Fruit fly (Drosophila melanogaster) whole organism, embryonic: ENCODE data around the gene BomT3.

Experiments
- Abd-B ChIP-seq: fragments of 200-800 bp; sonication (Bioruptor generic); optimal IDR thresholded peaks from 2 replicates; lab custom pipeline; 2018; ENCODE audit warnings: missing biosample characterization, mild to moderate bottlenecking, missing genetic modification characterization, moderate library complexity
- Asciz ChIP-seq: fragments of 200-800 bp; sonication (Bioruptor generic); optimal IDR thresholded peaks from 2 replicates; lab custom pipeline; 2017; ENCODE audit warnings: missing biosample characterization, mild to moderate bottlenecking, missing genetic modification characterization, missing genetic modification reagents
- Atf6 ChIP-seq: fragments of 200-800 bp; sonication (Bioruptor generic); IDR thresholded peaks from 2 replicates; pipeline ENCODE4 v1.3.6; 2022; ENCODE audit warnings: missing biosample characterization, missing genetic modification characterization
- CG13296 ChIP-seq: fragments of 200-800 bp; sonication (Bioruptor generic); optimal IDR thresholded peaks from 3 replicates; lab custom pipeline; 2018; ENCODE audit warnings: missing biosample characterization, mild to moderate bottlenecking, missing genetic modification characterization
- CG13775 ChIP-seq: fragments of 200-800 bp; sonication (Bioruptor generic); optimal IDR thresholded peaks from 3 replicates; lab custom pipeline; 2017; ENCODE audit warnings: missing biosample characterization, mild to moderate bottlenecking, missing genetic modification characterization
- CG14860 ChIP-seq: fragments of 200-800 bp; sonication (Bioruptor generic); IDR thresholded peaks from 3 replicates; pipeline ENCODE4 v1.3.6; 2022; ENCODE audit warnings: missing biosample characterization, missing genetic modification characterization; ENCODE audit not compliant: partially characterized antibody
- CG15601 ChIP-seq: fragments of 200-800 bp; sonication (Bioruptor generic); optimal IDR thresholded peaks from 3 replicates; lab custom pipeline; 2019; ENCODE audit warnings: missing biosample characterization, mild to moderate bottlenecking, missing genetic modification characterization, moderate library complexity
- CG1603 ChIP-seq: fragments of 200-800 bp; sonication (Bioruptor generic); optimal IDR thresholded peaks from 2 replicates; lab custom pipeline; 2019; ENCODE audit warnings: missing biosample characterization, mild to moderate bottlenecking, missing genetic modification characterization, moderate library complexity
- CG16813 ChIP-seq: fragments of 200-800 bp; sonication (Bioruptor generic); IDR thresholded peaks from 3 replicates; pipeline ENCODE4 v1.3.6; 2022; ENCODE audit warnings: missing biosample characterization, missing genetic modification characterization; ENCODE audit not compliant: partially characterized antibody
- CG17568 ChIP-seq: fragments of 200-800 bp; sonication (Bioruptor generic); optimal IDR thresholded peaks from 2 replicates; lab custom pipeline; 2018; ENCODE audit warnings: missing biosample characterization, mild to moderate bottlenecking, missing genetic modification characterization, moderate library complexity
- CG18262 ChIP-seq: fragments of 200-800 bp; optimal IDR thresholded peaks from 3 replicates; lab custom pipeline; 2019; ENCODE audit warnings: missing biosample characterization, mild to moderate bottlenecking, missing genetic modification characterization, moderate library complexity
- CG2199 ChIP-seq: fragments of 200-800 bp; sonication (Bioruptor generic); IDR thresholded peaks from 3 replicates; pipeline ENCODE4 v1.3.6; 2022; ENCODE audit warnings: missing biosample characterization, missing genetic modification characterization
- CG31441 ChIP-seq: fragments of 200-800 bp; sonication (Bioruptor generic); IDR thresholded peaks from 2 replicates; pipeline ENCODE4 v1.3.6; 2022; ENCODE audit warnings: missing biosample characterization, missing genetic modification characterization
- CG3163 ChIP-seq: fragments of 200-800 bp; sonication (Bioruptor generic); optimal IDR thresholded peaks from 3 replicates; lab custom pipeline; 2016; ENCODE audit warnings: missing biosample characterization, missing genetic modification characterization
- CG4360 ChIP-seq: fragments of 200-800 bp; sonication (Bioruptor generic); IDR thresholded peaks from 2 replicates; pipeline ENCODE4 v1.3.6; 2022; ENCODE audit warnings: missing biosample characterization, missing genetic modification characterization
- CG4820 ChIP-seq: fragments of 200-800 bp; sonication (Bioruptor generic); optimal IDR thresholded peaks from 3 replicates; lab custom pipeline; 2016; ENCODE audit warnings: missing biosample characterization, missing genetic modification characterization
- CG5953 ChIP-seq: fragments of 200-800 bp; sonication (Bioruptor generic); IDR thresholded peaks from 2 replicates; pipeline ENCODE4 v1.3.6; 2022; ENCODE audit warnings: missing biosample characterization, missing genetic modification characterization
- CG8359 ChIP-seq: fragments of 200-800 bp; sonication (Bioruptor generic); optimal IDR thresholded peaks from 2 replicates; lab custom pipeline; 2017; ENCODE audit warnings: missing biosample characterization, mild to moderate bottlenecking, missing genetic modification characterization, borderline replicate concordance
- CG8765 ChIP-seq: fragments of 200-800 bp; sonication (Bioruptor generic); IDR thresholded peaks from 2 replicates; pipeline ENCODE4 v1.3.6; 2022; ENCODE audit warnings: missing biosample characterization, missing genetic modification characterization
- CG8924 ChIP-seq: fragments of 200-800 bp; optimal IDR thresholded peaks from 3 replicates; lab custom pipeline; 2019; ENCODE audit warnings: missing biosample characterization, mild to moderate bottlenecking, missing genetic modification characterization, moderate library complexity
- CG9876 ChIP-seq: fragments of 200-800 bp; sonication (Bioruptor generic); optimal IDR thresholded peaks from 2 replicates; lab custom pipeline; 2016; ENCODE audit warnings: missing biosample characterization, missing genetic modification characterization
- Deaf1 ChIP-seq: fragments of 200-800 bp; optimal IDR thresholded peaks from 3 replicates; lab custom pipeline; 2019; ENCODE audit warnings: missing biosample characterization, mild to moderate bottlenecking, missing genetic modification characterization, moderate library complexity
- Dfd ChIP-seq, 2 experiments: fragments of >200 bp; optimal IDR thresholded peaks; 2 replicates each; lab custom pipeline; 2017; ENCODE audit warnings: missing biosample characterization in 2 of 2, missing genetic modification characterization in 2 of 2
- Fer3 ChIP-seq: fragments of 200-800 bp; sonication (Bioruptor generic); optimal IDR thresholded peaks from 2 replicates; lab custom pipeline; 2018; ENCODE audit warnings: missing biosample characterization, mild to moderate bottlenecking, missing genetic modification characterization, moderate library complexity
- HLH4C ChIP-seq: fragments of 200-800 bp; sonication (Bioruptor generic); IDR thresholded peaks from 3 replicates; pipeline ENCODE4 v1.3.6; 2022; ENCODE audit warnings: missing biosample characterization, missing genetic modification characterization; ENCODE audit not compliant: partially characterized antibody
- Jarid2 ChIP-seq: fragments of 200-800 bp; sonication (Bioruptor generic); optimal IDR thresholded peaks from 3 replicates; lab custom pipeline; 2017; ENCODE audit warnings: mild to moderate bottlenecking, missing biosample characterization, missing genetic modification reagents, missing genetic modification characterization
- Med ChIP-seq: fragments of 200-800 bp; sonication (Bioruptor generic); peaks from one replicate; lab custom pipeline; 2016; ENCODE audit warnings: missing biosample characterization, missing genetic modification characterization, mild to moderate bottlenecking, inconsistent platforms, moderate library complexity
- Myb ChIP-seq: fragments of 200-800 bp; sonication (Bioruptor generic); optimal IDR thresholded peaks from 2 replicates; lab custom pipeline; 2016; ENCODE audit warnings: missing biosample characterization, missing genetic modification characterization
- Trl ChIP-seq, 3 experiments: fragments of >200 bp in 2 of 3; fragments of 200-800 bp in 1 of 3; sonication (Bioruptor generic) in 1 of 3; optimal IDR thresholded peaks; 2 replicates in 1 of 3; 3 replicates in 2 of 3; lab custom pipeline; 2016 to 2017; ENCODE audit warnings: missing biosample characterization in 1 of 3, missing genetic modification characterization in 1 of 3
- Usf ChIP-seq: fragments of 200-800 bp; sonication (Bioruptor generic); optimal IDR thresholded peaks from 2 replicates; lab custom pipeline; 2017; ENCODE audit warnings: missing genotype, missing biosample characterization, missing genetic modification characterization
- YL-1 ChIP-seq: fragments of 200-800 bp; sonication (Bioruptor generic); optimal IDR thresholded peaks from 3 replicates; lab custom pipeline; 2017; ENCODE audit warnings: missing biosample characterization, mild to moderate bottlenecking, missing genetic modification characterization
- amos ChIP-seq: fragments of 200-800 bp; sonication (Bioruptor generic); IDR thresholded peaks from 2 replicates; pipeline ENCODE4 v1.3.6; 2022; ENCODE audit warnings: missing biosample characterization, missing genetic modification characterization; ENCODE audit not compliant: partially characterized antibody
- bab2 ChIP-seq: fragments of 200-800 bp; sonication (Bioruptor generic); optimal IDR thresholded peaks from 2 replicates; lab custom pipeline; 2016; ENCODE audit warnings: missing biosample characterization, missing genetic modification characterization
- cad ChIP-seq: fragments of >200 bp; optimal IDR thresholded peaks from 2 replicates; lab custom pipeline; 2017; ENCODE audit warnings: missing biosample characterization, missing genetic modification characterization
- cg ChIP-seq: fragments of 200-800 bp; sonication (Bioruptor generic); optimal IDR thresholded peaks from 3 replicates; lab custom pipeline; 2019; ENCODE audit warnings: missing biosample characterization, mild to moderate bottlenecking, missing genetic modification characterization, moderate library complexity
- corto ChIP-seq: fragments of 200-800 bp; sonication (Bioruptor generic); optimal IDR thresholded peaks from 2 replicates; lab custom pipeline; 2016; ENCODE audit warnings: missing biosample characterization, mild to moderate bottlenecking, missing genetic modification characterization, moderate library complexity
- crol ChIP-seq: fragments of 200-800 bp; sonication (Bioruptor generic); IDR thresholded peaks from 2 replicates; pipeline ENCODE4 v1.3.6; 2022; ENCODE audit warnings: missing biosample characterization, missing genetic modification characterization
- lbe ChIP-seq: fragments of 200-800 bp; sonication (Bioruptor generic); optimal IDR thresholded peaks from 2 replicates; lab custom pipeline; 2016; ENCODE audit warnings: missing biosample characterization, mild to moderate bottlenecking, missing genetic modification characterization
- lov ChIP-seq, 2 experiments: fragments of 200-800 bp in 1 of 2; fragments of >200 bp in 1 of 2; sonication (Bioruptor generic) in 1 of 2; IDR thresholded peaks in 1 of 2; optimal IDR thresholded peaks in 1 of 2; 2 replicates in 1 of 2; 3 replicates in 1 of 2; pipeline versions ENCODE4 v1.3.6 to Lab custom; 2017 to 2022; ENCODE audit warnings: missing biosample characterization in 1 of 2, missing genetic modification characterization in 1 of 2
- pnt ChIP-seq: fragments of 200-800 bp; sonication (Bioruptor generic); optimal IDR thresholded peaks from 3 replicates; lab custom pipeline; 2016; ENCODE audit warnings: missing biosample characterization, missing genetic modification characterization
- sd ChIP-seq: fragments of 200-800 bp; sonication (Bioruptor generic); optimal IDR thresholded peaks from 3 replicates; lab custom pipeline; 2018; ENCODE audit warnings: missing biosample characterization, mild to moderate bottlenecking, missing genetic modification characterization, moderate library complexity
- sens ChIP-seq: fragments of 200-800 bp; sonication (Bioruptor generic); peaks from one replicate; lab custom pipeline; 2016; ENCODE audit warnings: missing biosample characterization, missing genetic modification characterization
- sr ChIP-seq: fragments of 200-800 bp; sonication (Bioruptor generic); IDR thresholded peaks from 3 replicates; pipeline ENCODE4 v1.3.6; 2022; ENCODE audit warnings: missing biosample characterization, missing genetic modification characterization
- ttk ChIP-seq: fragments of 200-800 bp; sonication (Bioruptor generic); IDR thresholded peaks from 2 replicates; pipeline ENCODE4 v2.1.2; 2022; ENCODE audit warnings: missing biosample characterization, missing genetic modification characterization
- vvl ChIP-seq: fragments of 200-800 bp; sonication (Bioruptor generic); IDR thresholded peaks from 2 replicates; pipeline ENCODE4 v1.3.6; 2022; ENCODE audit warnings: missing biosample characterization, missing genetic modification characterization
- yki ChIP-seq: fragments of >200 bp; optimal IDR thresholded peaks from 3 replicates; lab custom pipeline; 2018
- zen2 ChIP-seq: fragments of 200-800 bp; sonication (Bioruptor generic); IDR thresholded peaks from 3 replicates; pipeline ENCODE4 v1.3.6; 2022; ENCODE audit warnings: missing biosample characterization, missing genetic modification characterization; ENCODE audit not compliant: partially characterized antibody

Gene BomT3

dm6 chr3R:22042982-22043381, 43.2 kb downstream of the BomT3 start (continued):
- TF ChIP-seq Dfd (GFP tag; optimal IDR thresholded peaks at IDR 0.05; lab: Kevin White, UChicago): peak in 1 of 2 experiments; percentile 45
- no peak for TF ChIP-seq YL-1 (GFP tag; lab: Kevin White, UChicago)
- TF ChIP-seq CG1603 (tag; lab: Kevin White, UChicago): no peak
- no peak for TF ChIP-seq lov (optimal IDR thresholded peaks at IDR 0.05; lab: Kevin White, UChicago)
- TF ChIP-seq lov (GFP tag; IDR thresholded peaks at IDR 0.05; lab: Robert Waterston, UW): peak; percentile 50; the same call in 1 of the 3 replicates
- TF ChIP-seq crol (GFP tag; lab: Robert Waterston, UW): peak; percentile 11; the same call in 1 of the 2 replicates
- no peak for TF ChIP-seq lbe
- TF ChIP-seq ttk (GFP tag; lab: Robert Waterston, UW): 0 out of 2 replicates have a peak, but pooled peaks have one; percentile 13
- TF ChIP-seq pnt (GFP tag; lab: Kevin White, UChicago): no peak
- TF ChIP-seq CG18262 (tag; lab: Kevin White, UChicago): no peak
- TF ChIP-seq CG14860 (GFP tag; lab: Robert Waterston, UW): 0 out of 3 replicates have a peak, but pooled peaks have one; percentile 31
- TF ChIP-seq Atf6 (GFP tag; lab: Robert Waterston, UW): 0 out of 2 replicates have a peak, but pooled peaks have one; percentile 12
- TF ChIP-seq CG8359 (GFP tag; lab: Kevin White, UChicago): no peak
- no peak for TF ChIP-seq Fer3 (tag; lab: Kevin White, UChicago)
- no peak for TF ChIP-seq sr (GFP tag; lab: Robert Waterston, UW)

- TF ChIP-seq CG31441 (0 out of 2 replicates have a peak, but pooled peaks have one; percentile 6), yki (lab: Kevin White, UChicago) (peak; percentile 71), zen2 (GFP tag; lab: Robert Waterston, UW) (peak; percentile 23; the same call in 1 of the 3 replicates), Jarid2 (GFP tag; lab: Kevin White, UChicago) (peak; percentile 77), Usf (GFP tag; lab: Kevin White, UChicago) (no peak), amos (GFP tag; lab: Robert Waterston, UW) (no peak), vvl (GFP tag; lab: Robert Waterston, UW) (peak; percentile 27; the same call in 1 of the 2 replicates), sd (tag; lab: Kevin White, UChicago) (peak; percentile 95), Med (GFP tag; lab: Kevin White, UChicago) (peak; percentile 20), corto (GFP tag; lab: Kevin White, UChicago) (peak; percentile 31), CG8765 (no peak), CG3163 (GFP tag; lab: Kevin White, UChicago) (peak; percentile 24), CG17568 (GFP tag; lab: Kevin White, UChicago) (no peak), CG15601 (tag; lab: Kevin White, UChicago) (no peak), CG4820 (GFP tag; lab: Kevin White, UChicago) (no peak), Asciz (GFP tag; lab: Kevin White, UChicago) (no peak), cad (GFP tag; lab: Kevin White, UChicago) (peak; percentile 44), Deaf1 (tag; lab: Kevin White, UChicago) (peak; percentile 2), bab2 (no peak), CG8924 (tag; lab: Kevin White, UChicago) (peak; percentile 12), Trl (optimal IDR thresholded peaks at IDR 0.05; lab: Kevin White, UChicago) (peak; percentile 78 to 92), Trl (GFP tag; optimal IDR thresholded peaks at IDR 0.05; lab: Kevin White, UChicago) (no peak), CG13775 (GFP tag; lab: Kevin White, UChicago) (no peak), cg (peak; percentile 73), lbe (peak; percentile 27), CG16813 (GFP tag; lab: Robert Waterston, UW) (no peak), CG13296 (GFP tag; lab: Kevin White, UChicago) (no peak), CG2199 (peak; percentile 11; the same call in 1 of the 3 replicates), HLH4C (GFP tag; lab: Robert Waterston, UW) (peak; percentile 1; the same call in 1 of the 3 replicates), CG5953 (GFP tag; lab: Robert Waterston, UW) (no peak), sens (GFP tag; lab: Kevin White, UChicago) (peak; percentile 40), CG9876 (no peak), CG4360 (GFP tag; lab: Robert Waterston, UW) (peak; percentile 72), Abd-B (GFP tag; lab: Kevin White, UChicago) (no peak), Myb (no peak)
Measured at dm6 chr3R:22042283-22042875, 43.8 kb downstream of the BomT3 start.
